Worm (Caenorhabditis elegans) whole organism, mixed stage, embryonic: Measurements from ENCODE around the gene gpa-4.

ENCODE experiments used
- M03D4.4 ChIP-seq: sonication (generic microtip); optimal IDR thresholded peaks from 2 replicates; lab custom pipeline; 2017; ENCODE audit warnings: mild to moderate bottlenecking, missing genetic modification characterization, missing compliant biosample characterization
- ceh-39 ChIP-seq: fragments of 150-350 bp; optimal IDR thresholded peaks from 2 replicates; lab custom pipeline; 2014; ENCODE audit warnings: missing biosample characterization, missing genetic modification characterization
- ceh-43 ChIP-seq: fragments of 200-800 bp; sonication (Bioruptor generic); optimal IDR thresholded peaks from 2 replicates; lab custom pipeline; 2018; ENCODE audit warnings: mild to moderate bottlenecking, missing genetic modification characterization, moderate library complexity, missing compliant biosample characterization
- ces-1 ChIP-seq: fragments of 150-350 bp; optimal IDR thresholded peaks from 2 replicates; lab custom pipeline; 2014; ENCODE audit warnings: missing biosample characterization, missing genetic modification reagents, missing genetic modification characterization
- cnd-1 ChIP-seq: fragments of 200-800 bp; sonication (Bioruptor generic); optimal IDR thresholded peaks from 2 replicates; lab custom pipeline; 2018; ENCODE audit warnings: mild to moderate bottlenecking, missing genetic modification characterization, missing compliant biosample characterization
- drap-1 ChIP-seq: fragments of 200-800 bp; sonication (Bioruptor generic); optimal IDR thresholded peaks from 3 replicates; lab custom pipeline; 2018; ENCODE audit warnings: mild to moderate bottlenecking, missing genetic modification characterization, missing compliant biosample characterization
- elt-1 ChIP-seq: sonication (generic microtip); optimal IDR thresholded peaks from 2 replicates; lab custom pipeline; 2017; ENCODE audit warnings: missing genetic modification characterization, mild to moderate bottlenecking, missing compliant biosample characterization, antibody characterized with exemption, moderate library complexity, borderline replicate concordance; ENCODE audit not compliant: insufficient read depth
- elt-3 ChIP-seq: fragments of 150-350 bp; optimal IDR thresholded peaks from 2 replicates; lab custom pipeline; 2014; ENCODE audit warnings: missing biosample characterization, missing genetic modification characterization
- flh-1 ChIP-seq: fragments of 200-800 bp; sonication (Bioruptor generic); optimal IDR thresholded peaks from 2 replicates; lab custom pipeline; 2018; ENCODE audit warnings: mild to moderate bottlenecking, missing genetic modification characterization, moderate library complexity, missing compliant biosample characterization
- ham-2 ChIP-seq: fragments of 200-800 bp; sonication (Bioruptor generic); optimal IDR thresholded peaks from 2 replicates; lab custom pipeline; 2018; ENCODE audit warnings: mild to moderate bottlenecking, missing genetic modification characterization, missing compliant biosample characterization
- hlh-1 ChIP-seq: fragments of 150-350 bp; optimal IDR thresholded peaks from 2 replicates; lab custom pipeline; 2014; ENCODE audit warnings: missing biosample characterization, missing genetic modification reagents, missing genetic modification characterization
- lin-13 ChIP-seq: fragments of 150-350 bp; optimal IDR thresholded peaks from 2 replicates; lab custom pipeline; 2014; ENCODE audit warnings: missing biosample characterization, missing genetic modification characterization
- lin-32 ChIP-seq: fragments of 200-800 bp; sonication (Bioruptor generic); optimal IDR thresholded peaks from 2 replicates; lab custom pipeline; 2018; ENCODE audit warnings: mild to moderate bottlenecking, missing genetic modification characterization, missing compliant biosample characterization
- lsy-2 ChIP-seq: fragments of 150-350 bp; optimal IDR thresholded peaks from 2 replicates; lab custom pipeline; 2014; ENCODE audit warnings: missing biosample characterization, missing genetic modification characterization
- mab-5 ChIP-seq: fragments of 150-350 bp; optimal IDR thresholded peaks from 2 replicates; lab custom pipeline; 2014; ENCODE audit warnings: missing biosample characterization, missing genetic modification characterization
- mep-1 ChIP-seq: fragments of 150-350 bp; optimal IDR thresholded peaks from 2 replicates; lab custom pipeline; 2017; ENCODE audit warnings: missing biosample characterization, missing genetic modification reagents, missing genetic modification characterization, inconsistent platforms
- mls-2 ChIP-seq: sonication (generic microtip); optimal IDR thresholded peaks from 2 replicates; lab custom pipeline; 2016; ENCODE audit warnings: mild to moderate bottlenecking, missing genetic modification characterization, moderate library complexity, missing compliant biosample characterization
- nhr-12 ChIP-seq: fragments of 150-350 bp; optimal IDR thresholded peaks from 2 replicates; lab custom pipeline; 2014; ENCODE audit warnings: missing biosample characterization, missing genetic modification characterization
- nhr-2 ChIP-seq: fragments of 150-350 bp; optimal IDR thresholded peaks from 2 replicates; lab custom pipeline; 2014; ENCODE audit warnings: missing biosample characterization, missing genetic modification characterization
- nhr-237 ChIP-seq: fragments of 150-350 bp; optimal IDR thresholded peaks from 2 replicates; lab custom pipeline; 2014; ENCODE audit warnings: missing biosample characterization, missing genetic modification characterization
- nhr-28 ChIP-seq: fragments of 150-350 bp; optimal IDR thresholded peaks from 2 replicates; lab custom pipeline; 2014; ENCODE audit warnings: missing biosample characterization, missing genetic modification characterization
- nhr-76 ChIP-seq: sonication (generic microtip); optimal IDR thresholded peaks from 2 replicates; lab custom pipeline; 2017; ENCODE audit warnings: missing biosample characterization, missing genetic modification characterization
- pha-4 ChIP-seq: fragments of 150-350 bp; optimal IDR thresholded peaks from 2 replicates; lab custom pipeline; 2018; ENCODE audit warnings: missing biosample characterization, missing genetic modification reagents, missing genetic modification characterization
- sem-2 ChIP-seq: fragments of 200-800 bp; sonication (Bioruptor generic); optimal IDR thresholded peaks from 2 replicates; lab custom pipeline; 2018; ENCODE audit warnings: mild to moderate bottlenecking, missing genetic modification characterization, missing compliant biosample characterization
- snpc-4 ChIP-seq: fragments of 150-350 bp; optimal IDR thresholded peaks from 2 replicates; lab custom pipeline; 2014; ENCODE audit warnings: missing biosample characterization, missing genetic modification characterization
- sptf-1 ChIP-seq: sonication (generic microtip); optimal IDR thresholded peaks from 2 replicates; lab custom pipeline; 2017; ENCODE audit warnings: mild to moderate bottlenecking, missing genetic modification characterization, moderate library complexity, missing compliant biosample characterization
- tbx-8 ChIP-seq: fragments of 200-800 bp; sonication (Bioruptor generic); optimal IDR thresholded peaks from 2 replicates; lab custom pipeline; 2018; ENCODE audit warnings: mild to moderate bottlenecking, missing genetic modification characterization, moderate library complexity, missing compliant biosample characterization
- unc-120 ChIP-seq: sonication (generic microtip); optimal IDR thresholded peaks from 2 replicates; lab custom pipeline; 2017; ENCODE audit warnings: missing genetic modification characterization, missing compliant biosample characterization; ENCODE audit not compliant: poor library complexity, severe bottlenecking
- unc-62 ChIP-seq: fragments of 150-350 bp; optimal IDR thresholded peaks from 2 replicates; lab custom pipeline; 2014; ENCODE audit warnings: missing biosample characterization, missing genetic modification reagents, missing genetic modification characterization
- zip-8 ChIP-seq: fragments of 150-350 bp; optimal IDR thresholded peaks from 2 replicates; lab custom pipeline; 2014; ENCODE audit warnings: missing biosample characterization, missing genetic modification characterization
- ztf-11 ChIP-seq: fragments of 150-350 bp; optimal IDR thresholded peaks from 2 replicates; lab custom pipeline; 2014; ENCODE audit warnings: missing biosample characterization, missing genetic modification characterization

gpa-4 gene

ce11 chrIV:393409-393930 lies 8.0 kb upstream of the gpa-4 start, which contains the start of the genes T07A9.15 and nog-1:
Gene T07A9.15, minus strand, starts transcription at chrIV:393546.
Gene nog-1, plus strand, starts transcription at chrIV:393880.
- peak; percentile 71 for TF ChIP-seq pha-4 (tag; lab: Kevin White, UChicago)
- TF ChIP-seq lin-13 (tag; lab: Kevin White, UChicago): peak; percentile 13
- TF ChIP-seq ceh-39 (tag; lab: Kevin White, UChicago): peak; percentile 5
- no peak for TF ChIP-seq ceh-43 (GFP tag; lab: Kevin White, UChicago)
- TF ChIP-seq drap-1 (GFP tag; lab: Kevin White, UChicago): peak; percentile 59
- TF ChIP-seq nhr-237 (tag; lab: Kevin White, UChicago): peak; percentile 58
- peak; percentile 34 for TF ChIP-seq sptf-1 (tag; lab: Kevin White, UChicago)
- no peak for TF ChIP-seq nhr-28
- TF ChIP-seq ces-1: peak; percentile 67
- no peak for TF ChIP-seq sem-2 (GFP tag; lab: Kevin White, UChicago)
- TF ChIP-seq lsy-2: peak; percentile 98
- TF ChIP-seq zip-8 (tag; lab: Kevin White, UChicago): no peak
- no peak for TF ChIP-seq flh-1 (GFP tag; lab: Kevin White, UChicago)
- peak; percentile 65 for TF ChIP-seq mep-1 (tag; lab: Kevin White, UChicago)
- no peak for TF ChIP-seq elt-1

- TF ChIP-seq nhr-76 (tag; lab: Kevin White, UChicago) (no peak), M03D4.4 (tag; lab: Kevin White, UChicago) (no peak), snpc-4 (tag; lab: Kevin White, UChicago) (no peak), ceh-39 (tag; lab: Kevin White, UChicago) (no peak), ztf-11 (no peak), sptf-1 (tag; lab: Kevin White, UChicago) (no peak), ces-1 (no peak), cnd-1 (tag; lab: Kevin White, UChicago) (no peak), ceh-43 (GFP tag; lab: Kevin White, UChicago) (no peak), ham-2 (GFP tag; lab: Kevin White, UChicago) (no peak), elt-1 (no peak), lin-13 (tag; lab: Kevin White, UChicago) (no peak), unc-62 (GFP tag; lab: Kevin White, UChicago) (no peak), tbx-8 (GFP tag; lab: Kevin White, UChicago) (no peak), nhr-237 (tag; lab: Kevin White, UChicago) (no peak), mls-2 (tag; lab: Kevin White, UChicago) (no peak), flh-1 (GFP tag; lab: Kevin White, UChicago) (no peak), mab-5 (no peak)
- TF ChIP-seq, all 35 proteins: peak for 0
These were observed 5.1 kb upstream of the gpa-4 start, which contains the start of gene rrp-8 for ce11 chrIV:396373-396772. Gene rrp-8, plus strand, starts transcription at chrIV:396545.

DNA sequence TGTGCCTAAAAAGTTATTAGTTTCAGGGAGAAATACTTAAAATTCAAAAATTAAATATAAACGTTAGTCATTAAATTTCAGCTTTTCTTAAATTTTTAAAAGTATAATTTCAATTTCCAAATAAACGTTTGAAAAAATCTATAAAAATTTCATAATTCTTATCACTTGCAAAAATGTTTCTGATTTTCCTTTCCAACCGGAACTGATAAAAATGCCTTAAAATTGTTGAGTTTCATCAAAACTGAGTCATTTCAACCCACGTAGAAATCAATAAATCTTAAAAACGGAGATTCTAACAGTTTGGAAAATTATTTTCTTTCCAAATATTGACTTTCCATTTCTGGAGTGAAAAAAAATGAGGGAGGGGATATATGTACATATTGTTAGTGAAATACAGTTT lies 7.4 kb downstream of the gpa-4 start:
- no peak for TF ChIP-seq nhr-2 (tag; lab: Kevin White, UChicago)
- no peak for TF ChIP-seq hlh-1 (tag; lab: Kevin White, UChicago)
- no peak for TF ChIP-seq M03D4.4 (tag; lab: Kevin White, UChicago)
- no peak for TF ChIP-seq drap-1 (GFP tag; lab: Kevin White, UChicago)
- no peak for TF ChIP-seq tbx-8 (GFP tag; lab: Kevin White, UChicago)
- TF ChIP-seq nhr-12 (tag; lab: Kevin White, UChicago): no peak
- no peak for TF ChIP-seq ceh-39 (tag; lab: Kevin White, UChicago)
- TF ChIP-seq mep-1 (tag; lab: Kevin White, UChicago): no peak
- TF ChIP-seq elt-3 (tag; lab: Kevin White, UChicago): no peak
- TF ChIP-seq cnd-1 (tag; lab: Kevin White, UChicago): no peak
- TF ChIP-seq sptf-1 (tag; lab: Kevin White, UChicago): no peak
- TF ChIP-seq, all 35 proteins: peak for 0

- no peak for TF ChIP-seq nhr-76 (tag; lab: Kevin White, UChicago)
- TF ChIP-seq M03D4.4 (tag; lab: Kevin White, UChicago): no peak
- no peak for TF ChIP-seq unc-120 (tag; lab: Kevin White, UChicago)
- TF ChIP-seq snpc-4 (tag; lab: Kevin White, UChicago): no peak
These were observed 8.4 kb downstream of the gpa-4 start, which contains the start of gene kgb-1 for ce11 chrIV:409935-410334. Gene kgb-1, minus strand, starts transcription at chrIV:410035.

DNA sequence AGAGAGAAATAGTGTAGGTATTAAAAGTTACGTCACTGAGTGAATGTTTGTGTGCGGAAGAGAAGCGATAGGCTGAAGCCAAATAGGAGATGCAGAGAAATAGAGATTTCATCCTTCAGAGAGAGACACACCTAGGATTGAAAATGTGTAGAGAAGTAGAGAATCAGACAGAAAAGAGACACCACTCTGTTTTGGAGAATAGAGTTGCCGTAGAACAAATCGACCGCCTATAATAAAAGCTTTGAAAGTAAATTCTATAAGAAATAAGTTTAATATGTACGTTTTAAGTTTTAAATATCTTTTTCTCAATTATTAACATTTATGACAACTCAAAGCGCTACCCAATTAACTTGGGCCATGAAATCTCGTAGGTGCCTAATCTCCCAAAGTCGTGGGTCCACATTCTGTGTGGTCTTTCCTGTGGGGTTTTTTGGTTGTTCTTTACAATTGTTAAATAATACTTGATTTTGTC lies 9.0 kb downstream of the gpa-4 start, which contains the start of gene T07A9.12:
Gene T07A9.12, plus strand, starts transcription at position 448 of the 472 bp plus-strand sequence.
- peak; percentile 84 for TF ChIP-seq ham-2 (GFP tag; lab: Kevin White, UChicago)
- no peak for TF ChIP-seq snpc-4 (tag; lab: Kevin White, UChicago)
- no peak for TF ChIP-seq drap-1 (GFP tag; lab: Kevin White, UChicago)
- TF ChIP-seq ztf-11: no peak
- peak; percentile 26 for TF ChIP-seq zip-8 (tag; lab: Kevin White, UChicago)
- TF ChIP-seq lsy-2: peak; percentile 34
- TF ChIP-seq M03D4.4 (tag; lab: Kevin White, UChicago): peak; percentile 28
- no peak for TF ChIP-seq nhr-28
- TF ChIP-seq nhr-237 (tag; lab: Kevin White, UChicago): peak; percentile 63
- TF ChIP-seq mep-1 (tag; lab: Kevin White, UChicago): peak; percentile 46
- TF ChIP-seq lin-32 (GFP tag; lab: Kevin White, UChicago): no peak
- no peak for TF ChIP-seq mab-5
- no peak for TF ChIP-seq lin-13 (tag; lab: Kevin White, UChicago)
- no peak for TF ChIP-seq flh-1 (GFP tag; lab: Kevin White, UChicago)
- peak; percentile 41 for TF ChIP-seq nhr-2 (tag; lab: Kevin White, UChicago)
- peak; percentile 54 for TF ChIP-seq unc-62 (GFP tag; lab: Kevin White, UChicago)
- TF ChIP-seq nhr-12 (tag; lab: Kevin White, UChicago): no peak
- no peak for TF ChIP-seq tbx-8 (GFP tag; lab: Kevin White, UChicago)
- peak; percentile 9 for TF ChIP-seq mls-2 (tag; lab: Kevin White, UChicago)
- TF ChIP-seq pha-4 (tag; lab: Kevin White, UChicago): peak; percentile 74
- TF ChIP-seq sptf-1 (tag; lab: Kevin White, UChicago): peak; percentile 63
- peak; percentile 71 for TF ChIP-seq unc-120 (tag; lab: Kevin White, UChicago)
- peak; percentile 43 for TF ChIP-seq ces-1
